Fruit fly (Drosophila melanogaster) whole organism, embryonic: ENCODE data around the gene CG11698.

Experiments used
- ATbp ChIP-seq: fragments of 200-800 bp; sonication (Bioruptor generic); optimal IDR thresholded peaks from 2 replicates; lab custom pipeline; 2017; ENCODE audit warnings: missing biosample characterization, mild to moderate bottlenecking, missing genetic modification characterization, missing genetic modification reagents
- Antp ChIP-seq: fragments of 200-800 bp; sonication (Bioruptor generic); optimal IDR thresholded peaks from 3 replicates; lab custom pipeline; 2016; ENCODE audit warnings: missing biosample characterization, missing genetic modification characterization
- Bteb2 ChIP-seq: fragments of 200-800 bp; sonication (Bioruptor generic); optimal IDR thresholded peaks from 2 replicates; lab custom pipeline; 2016; ENCODE audit warnings: missing biosample characterization, missing genetic modification characterization
- CG10366 ChIP-seq: fragments of 200-800 bp; sonication (Bioruptor generic); IDR thresholded peaks from 2 replicates; pipeline ENCODE4 v1.3.6; 2022; ENCODE audit warnings: missing biosample characterization, missing genetic modification characterization
- CG12391 ChIP-seq: fragments of 200-800 bp; sonication (Bioruptor generic); optimal IDR thresholded peaks from 3 replicates; lab custom pipeline; 2018; ENCODE audit warnings: missing biosample characterization, mild to moderate bottlenecking, missing genetic modification characterization, moderate library complexity
- CG14014 ChIP-seq: fragments of 200-800 bp; sonication (Bioruptor generic); IDR thresholded peaks from 2 replicates; pipeline ENCODE4 v1.3.6; 2022; ENCODE audit warnings: missing biosample characterization, missing genetic modification characterization
- CG14965 ChIP-seq: fragments of 200-800 bp; sonication (Bioruptor generic); optimal IDR thresholded peaks from 2 replicates; lab custom pipeline; 2016; ENCODE audit warnings: missing biosample characterization, missing genetic modification characterization, borderline replicate concordance
- CG15479 ChIP-seq: fragments of 200-800 bp; sonication (Bioruptor generic); optimal IDR thresholded peaks from 3 replicates; lab custom pipeline; 2019; ENCODE audit warnings: missing biosample characterization, mild to moderate bottlenecking, missing genetic modification characterization, moderate library complexity
- CG17361 ChIP-seq: fragments of 200-800 bp; sonication (Bioruptor generic); IDR thresholded peaks from 3 replicates; pipeline ENCODE4 v1.3.6; 2022; ENCODE audit warnings: missing biosample characterization, missing genetic modification characterization
- CG17829 ChIP-seq: fragments of 200-800 bp; optimal IDR thresholded peaks from 2 replicates; lab custom pipeline; 2019; ENCODE audit warnings: missing biosample characterization, mild to moderate bottlenecking, missing genetic modification characterization, moderate library complexity
- CG1792 ChIP-seq: fragments of 200-800 bp; sonication (Bioruptor generic); optimal IDR thresholded peaks from 2 replicates; lab custom pipeline; 2016; ENCODE audit warnings: missing biosample characterization, missing genetic modification characterization
- CG18262 ChIP-seq: fragments of 200-800 bp; optimal IDR thresholded peaks from 3 replicates; lab custom pipeline; 2019; ENCODE audit warnings: missing biosample characterization, mild to moderate bottlenecking, missing genetic modification characterization, moderate library complexity
- CG1832 ChIP-seq: fragments of 200-800 bp; sonication (Bioruptor generic); optimal IDR thresholded peaks from 2 replicates; lab custom pipeline; 2017; ENCODE audit warnings: missing biosample characterization, mild to moderate bottlenecking, missing genetic modification characterization, inconsistent platforms
- CG2120 ChIP-seq: fragments of 200-800 bp; sonication (Bioruptor generic); optimal IDR thresholded peaks from 3 replicates; lab custom pipeline; 2016; ENCODE audit warnings: missing biosample characterization, missing genetic modification characterization
- CG31388 ChIP-seq: fragments of 200-800 bp; sonication (Bioruptor generic); optimal IDR thresholded peaks from 2 replicates; lab custom pipeline; 2016; ENCODE audit warnings: missing biosample characterization, missing genetic modification characterization
- CG34224 ChIP-seq: fragments of 200-800 bp; sonication (Bioruptor generic); IDR thresholded peaks from 3 replicates; pipeline ENCODE4 v1.3.6; 2022; ENCODE audit warnings: missing biosample characterization, missing genetic modification characterization; ENCODE audit not compliant: partially characterized antibody
- CG7987 ChIP-seq: fragments of 200-800 bp; sonication (Bioruptor generic); optimal IDR thresholded peaks from 2 replicates; lab custom pipeline; 2018; ENCODE audit warnings: missing biosample characterization, mild to moderate bottlenecking, missing genetic modification characterization, moderate library complexity
- Dll ChIP-seq: fragments of 200-800 bp; sonication (Bioruptor generic); IDR thresholded peaks from 4 replicates; pipeline ENCODE4 v1.3.6; 2022; ENCODE audit warnings: missing biosample characterization, missing genetic modification characterization; ENCODE audit not compliant: partially characterized antibody
- Dp ChIP-seq: fragments of 200-800 bp; sonication (Bioruptor generic); optimal IDR thresholded peaks from 2 replicates; lab custom pipeline; 2018; ENCODE audit warnings: missing biosample characterization, mild to moderate bottlenecking, missing genetic modification characterization, moderate library complexity
- Fer2 ChIP-seq: fragments of 200-800 bp; sonication (Bioruptor generic); optimal IDR thresholded peaks from 2 replicates; lab custom pipeline; 2018; ENCODE audit warnings: missing biosample characterization, mild to moderate bottlenecking, missing genetic modification characterization, moderate library complexity
- Fer3 ChIP-seq: fragments of 200-800 bp; sonication (Bioruptor generic); optimal IDR thresholded peaks from 2 replicates; lab custom pipeline; 2018; ENCODE audit warnings: missing biosample characterization, mild to moderate bottlenecking, missing genetic modification characterization, moderate library complexity
- HLH3B ChIP-seq: fragments of 200-800 bp; sonication (Bioruptor generic); IDR thresholded peaks from 2 replicates; pipeline ENCODE4 v1.3.6; 2022; ENCODE audit warnings: missing biosample characterization, missing genetic modification characterization
- HmgZ ChIP-seq: fragments of 200-800 bp; sonication (Bioruptor generic); optimal IDR thresholded peaks from 2 replicates; lab custom pipeline; 2018; ENCODE audit warnings: missing biosample characterization, mild to moderate bottlenecking, missing genetic modification characterization
- NFAT ChIP-seq: fragments of 200-800 bp; sonication (Bioruptor generic); IDR thresholded peaks from 2 replicates; pipeline ENCODE4 v1.3.6; 2022; ENCODE audit warnings: missing biosample characterization, missing genetic modification characterization
- Sry-δ ChIP-seq: fragments of 200-800 bp; sonication (Bioruptor generic); optimal IDR thresholded peaks from 2 replicates; lab custom pipeline; 2016; ENCODE audit warnings: missing biosample characterization, missing genetic modification characterization
- Stat92E ChIP-seq, 3 experiments: fragments of >200 bp in 2 of 3; fragments of 200-800 bp in 1 of 3; sonication (Bioruptor generic) in 1 of 3; optimal IDR thresholded peaks; 2 replicates each; lab custom pipeline; 2017 to 2019; ENCODE audit warnings: missing biosample characterization in 3 of 3, missing genetic modification characterization in 3 of 3, mild to moderate bottlenecking in 1 of 3, moderate library complexity in 1 of 3
- abd-A ChIP-seq: fragments of 200-800 bp; sonication (Bioruptor generic); optimal IDR thresholded peaks from 3 replicates; lab custom pipeline; 2019; ENCODE audit warnings: missing biosample characterization, mild to moderate bottlenecking, missing genetic modification characterization, moderate library complexity
- chif ChIP-seq, 2 experiments: fragments of 200-800 bp; sonication (Bioruptor generic); optimal IDR thresholded peaks; 3 replicates each; lab custom pipeline; 2016; ENCODE audit warnings: missing biosample characterization in 2 of 2, missing genetic modification characterization in 2 of 2
- da ChIP-seq: fragments of 200-800 bp; sonication (Bioruptor generic); optimal IDR thresholded peaks from 2 replicates; lab custom pipeline; 2016; ENCODE audit warnings: missing biosample characterization, missing genetic modification characterization
- disco-r ChIP-seq: fragments of 200-800 bp; sonication (Bioruptor generic); optimal IDR thresholded peaks from 2 replicates; lab custom pipeline; 2016; ENCODE audit warnings: missing biosample characterization, missing genetic modification characterization
- dpn ChIP-seq, 2 experiments: fragments of 200-800 bp; sonication (Bioruptor generic); optimal IDR thresholded peaks; 3 replicates each; lab custom pipeline; 2016; ENCODE audit warnings: missing biosample characterization in 2 of 2, missing genetic modification characterization in 2 of 2
- emc ChIP-seq: fragments of 200-800 bp; sonication (Bioruptor generic); optimal IDR thresholded peaks from 2 replicates; lab custom pipeline; 2016; ENCODE audit warnings: missing biosample characterization, missing genetic modification characterization
- gcm ChIP-seq: fragments of 200-800 bp; sonication (Bioruptor generic); optimal IDR thresholded peaks from 2 replicates; lab custom pipeline; 2019; ENCODE audit warnings: missing biosample characterization, mild to moderate bottlenecking, missing genetic modification characterization, moderate library complexity
- gfzf ChIP-seq: fragments of 200-800 bp; sonication (Bioruptor generic); optimal IDR thresholded peaks from 2 replicates; lab custom pipeline; 2016; ENCODE audit warnings: missing biosample characterization, mild to moderate bottlenecking, missing genetic modification characterization, moderate library complexity
- grau ChIP-seq: fragments of 200-800 bp; optimal IDR thresholded peaks from 3 replicates; lab custom pipeline; 2019; ENCODE audit warnings: missing biosample characterization, mild to moderate bottlenecking, missing genetic modification characterization, moderate library complexity
- grn ChIP-seq: fragments of 200-800 bp; sonication (Bioruptor generic); optimal IDR thresholded peaks from 3 replicates; lab custom pipeline; 2017; ENCODE audit warnings: missing biosample characterization, missing genetic modification characterization
- hb ChIP-seq: fragments of 200-800 bp; sonication (Bioruptor generic); IDR thresholded peaks from 3 replicates; pipeline ENCODE4 v1.3.6; 2022; ENCODE audit warnings: missing biosample characterization, missing genetic modification characterization; ENCODE audit not compliant: partially characterized antibody
- hkb ChIP-seq, 2 experiments: fragments of 200-800 bp in 1 of 2; fragments of >200 bp in 1 of 2; sonication (Bioruptor generic) in 1 of 2; IDR thresholded peaks in 1 of 2; optimal IDR thresholded peaks in 1 of 2; 2 replicates each; pipeline versions ENCODE4 v1.3.6 to Lab custom; 2017 to 2022; ENCODE audit warnings: missing biosample characterization in 1 of 2, missing genetic modification characterization in 1 of 2
- jing ChIP-seq: fragments of 200-800 bp; sonication (Bioruptor generic); optimal IDR thresholded peaks from 2 replicates; lab custom pipeline; 2018; ENCODE audit warnings: missing biosample characterization, mild to moderate bottlenecking, missing genetic modification characterization
- jumu ChIP-seq: fragments of 200-800 bp; sonication (Bioruptor generic); optimal IDR thresholded peaks from 3 replicates; lab custom pipeline; 2016; ENCODE audit warnings: missing biosample characterization, missing genetic modification characterization
- klu ChIP-seq: fragments of 200-800 bp; sonication (Bioruptor generic); IDR thresholded peaks from 2 replicates; pipeline ENCODE4 v1.3.6; 2022; ENCODE audit warnings: missing biosample characterization, missing genetic modification characterization
- nmo ChIP-seq: fragments of 200-800 bp; sonication (Bioruptor generic); optimal IDR thresholded peaks from 2 replicates; lab custom pipeline; 2018; ENCODE audit warnings: missing biosample characterization, mild to moderate bottlenecking, missing genetic modification characterization, moderate library complexity
- pzg ChIP-seq: fragments of 200-800 bp; sonication (Bioruptor generic); optimal IDR thresholded peaks from 3 replicates; lab custom pipeline; 2018; ENCODE audit warnings: missing biosample characterization, mild to moderate bottlenecking, missing genetic modification characterization, moderate library complexity
- shn ChIP-seq: fragments of 200-800 bp; sonication (Bioruptor generic); optimal IDR thresholded peaks from 3 replicates; lab custom pipeline; 2016; ENCODE audit warnings: missing biosample characterization, missing genetic modification characterization
- sim ChIP-seq: fragments of 200-800 bp; sonication (Bioruptor generic); IDR thresholded peaks from 2 replicates; pipeline ENCODE4 v1.3.6; 2022; ENCODE audit warnings: missing biosample characterization, missing genetic modification characterization
- stwl ChIP-seq: fragments of 200-800 bp; sonication (Bioruptor generic); optimal IDR thresholded peaks from 3 replicates; lab custom pipeline; 2018; ENCODE audit warnings: missing biosample characterization, mild to moderate bottlenecking, missing genetic modification characterization, moderate library complexity
- sug ChIP-seq: fragments of 200-800 bp; optimal IDR thresholded peaks from 2 replicates; lab custom pipeline; 2019; ENCODE audit warnings: missing biosample characterization, mild to moderate bottlenecking, missing genetic modification characterization, moderate library complexity
- twi ChIP-seq: fragments of 200-800 bp; optimal IDR thresholded peaks from 2 replicates; lab custom pipeline; 2019; ENCODE audit warnings: missing biosample characterization, mild to moderate bottlenecking, missing genetic modification characterization, moderate library complexity
- wdn ChIP-seq: fragments of 200-800 bp; sonication (Bioruptor generic); IDR thresholded peaks from 2 replicates; pipeline ENCODE4 v1.3.6; 2022; ENCODE audit warnings: missing biosample characterization, missing genetic modification characterization

Gene CG11698

DNA sequence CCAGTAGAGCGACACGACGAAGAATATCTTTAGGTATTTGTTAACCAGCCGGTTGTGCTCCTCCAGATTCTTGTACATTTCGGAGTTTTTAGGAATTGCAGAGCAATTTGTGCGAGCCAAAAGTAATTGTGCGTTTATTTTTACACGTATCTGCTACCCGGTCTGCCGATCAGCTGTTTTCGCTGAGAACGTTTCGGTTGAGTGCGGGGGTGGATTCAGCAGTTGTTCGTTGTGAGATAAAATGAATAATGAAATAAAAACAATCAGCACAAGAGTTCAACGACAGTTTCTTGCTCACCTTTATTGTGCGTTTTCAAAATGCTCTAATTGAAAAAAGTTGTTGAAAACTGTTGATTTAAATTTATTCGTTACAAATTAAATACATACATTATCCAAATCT, 8.1 kb upstream of the CG11698 start, which contains the start of gene nac (continued):
- TF ChIP-seq hkb (optimal IDR thresholded peaks at IDR 0.05; lab: Kevin White, UChicago) = peak; percentile 97
- no peak for TF ChIP-seq hkb (GFP tag; IDR thresholded peaks at IDR 0.05; lab: Robert Waterston, UW)
- TF ChIP-seq sug (tag; lab: Kevin White, UChicago) = peak; percentile 9
- peak; percentile 34; the same call in 1 of the 2 replicates for TF ChIP-seq CG14014 (GFP tag; lab: Robert Waterston, UW)
- no peak for TF ChIP-seq da
- no peak; the same call in 2 of the 3 replicates for TF ChIP-seq CG34224 (GFP tag; lab: Robert Waterston, UW)
- peak; percentile 17 for TF ChIP-seq CG12391 (tag; lab: Kevin White, UChicago)
- TF ChIP-seq Fer3 (tag; lab: Kevin White, UChicago) = peak; percentile 3
- no peak for TF ChIP-seq Antp (GFP tag; lab: Kevin White, UChicago)
- TF ChIP-seq disco-r (GFP tag; lab: Kevin White, UChicago) = no peak
- no peak for TF ChIP-seq CG14965 (GFP tag; lab: Kevin White, UChicago)
- TF ChIP-seq CG2120 (GFP tag; lab: Kevin White, UChicago) = peak; percentile 34
- TF ChIP-seq Dp (GFP tag; lab: Kevin White, UChicago) = no peak
- TF ChIP-seq ATbp (GFP tag; lab: Kevin White, UChicago) = no peak
- no peak for TF ChIP-seq sim (GFP tag; lab: Robert Waterston, UW)
- peak; percentile 31 for TF ChIP-seq grau (tag; lab: Kevin White, UChicago)
- peak; percentile 12 for TF ChIP-seq CG7987 (GFP tag; lab: Kevin White, UChicago)
- peak; percentile 11 for TF ChIP-seq CG18262 (tag; lab: Kevin White, UChicago)
- peak; percentile 37 for TF ChIP-seq NFAT
- no peak for TF ChIP-seq hb (GFP tag; lab: Robert Waterston, UW)
- peak; percentile 1 to 9 for TF ChIP-seq dpn (GFP tag; optimal IDR thresholded peaks at IDR 0.05; lab: Kevin White, UChicago)
- TF ChIP-seq HLH3B = peak; percentile 19; the same call in 1 of the 2 replicates

DNA sequence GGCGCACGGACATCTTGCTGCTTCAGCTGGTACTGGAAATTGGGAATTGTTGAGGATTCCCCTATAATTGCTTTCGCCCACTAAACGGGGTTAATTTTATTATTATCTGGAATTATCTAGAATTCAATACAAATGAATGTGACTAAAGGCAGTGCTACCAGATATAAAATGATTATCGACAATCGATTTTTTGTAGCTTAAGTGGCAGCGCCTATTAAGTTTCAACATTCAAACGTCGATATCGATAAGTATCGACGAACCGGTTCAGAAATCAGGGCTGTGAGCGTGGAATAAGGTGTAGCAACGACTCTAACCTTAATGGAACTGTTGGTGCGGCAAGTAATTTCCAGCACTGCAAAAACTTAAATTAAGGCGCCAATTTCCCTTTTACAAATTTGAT, 6.9 kb upstream of the CG11698 start, which contains the start of gene Sgt1:
Sgt1 (minus strand) TSS at position 165 of the 400 bp plus-strand sequence.
- TF ChIP-seq Dll (GFP tag; lab: Robert Waterston, UW) (peak; percentile 85), klu (GFP tag; lab: Robert Waterston, UW) (no peak), emc (GFP tag; lab: Kevin White, UChicago) (no peak), Stat92E (GFP tag; optimal IDR thresholded peaks at IDR 0.05; lab: Kevin White, UChicago) (peak in 1 of 3 experiments; percentile 86), twi (no peak), wdn (GFP tag; lab: Robert Waterston, UW) (no peak), CG15479 (no peak), CG17361 (GFP tag; lab: Robert Waterston, UW) (0 out of 3 replicates have a peak, but pooled peaks have one; percentile 21), jumu (GFP tag; lab: Kevin White, UChicago) (peak; percentile 63), Fer2 (tag; lab: Kevin White, UChicago) (peak; percentile 14), Sry-δ (GFP tag; lab: Kevin White, UChicago) (peak; percentile 83), CG31388 (no peak), gcm (GFP tag; lab: Kevin White, UChicago) (no peak), CG1832 (no peak), CG10366 (no peak), Bteb2 (GFP tag; lab: Kevin White, UChicago) (peak; percentile 18), nmo (GFP tag; lab: Kevin White, UChicago) (peak; percentile 66), CG17829 (tag; lab: Kevin White, UChicago) (peak; percentile 63), abd-A (tag; lab: Kevin White, UChicago) (no peak), stwl (tag; lab: Kevin White, UChicago) (peak; percentile 96), shn (GFP tag; lab: Kevin White, UChicago) (peak; percentile 50), CG34224 (GFP tag; lab: Robert Waterston, UW) (peak; percentile 89), grn (no peak), pzg (peak; percentile 99), jing (no peak), HmgZ (tag; lab: Kevin White, UChicago) (peak; percentile 82), chif (GFP tag; optimal IDR thresholded peaks at IDR 0.05; lab: Kevin White, UChicago) (peak; percentile 4 to 15), CG1792 (GFP tag; lab: Kevin White, UChicago) (peak; percentile 57), gfzf (GFP tag; lab: Kevin White, UChicago) (peak; percentile 56)
